Fruit fly (Drosophila melanogaster) whole organism, adult: ENCODE measurements around the gene Der-1.

Experiments used
- Clk ChIP-seq: fragments of 200-800 bp; sonication (Bioruptor generic); optimal IDR thresholded peaks from 2 replicates; lab custom pipeline; 2017; ENCODE audit warnings: missing biosample characterization, missing genetic modification characterization
- kay ChIP-seq: fragments of 200-800 bp; sonication (Bioruptor generic); peaks from one replicate; lab custom pipeline; 2016; ENCODE audit warnings: missing biosample characterization, missing genetic modification characterization, borderline replicate concordance
- pad ChIP-seq: fragments of 200-800 bp; sonication (Bioruptor generic); optimal IDR thresholded peaks from 3 replicates; lab custom pipeline; 2017; ENCODE audit warnings: missing biosample characterization, missing genetic modification characterization, mild to moderate bottlenecking, moderate library complexity, missing genetic modification reagents

DNA sequence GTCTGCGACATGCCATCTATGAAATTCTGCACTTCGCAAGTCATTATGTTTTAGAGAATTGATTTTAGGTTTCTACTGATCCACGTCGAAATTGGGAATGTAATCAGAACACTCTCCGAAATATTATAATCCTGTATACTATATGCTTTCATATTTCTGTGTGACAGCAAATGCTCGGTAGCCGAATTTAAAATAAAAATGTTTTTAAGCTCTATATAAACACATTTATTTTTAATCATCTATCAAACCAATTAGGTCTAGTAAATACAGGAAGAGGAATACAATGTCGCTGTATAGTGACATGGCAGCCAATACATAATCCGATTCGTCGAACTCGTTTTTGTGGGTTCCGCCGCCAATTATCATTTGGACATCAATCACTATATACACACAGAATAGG lies 28.1 kb upstream of the Der-1 start, which contains the start of gene CG15357:
- TF ChIP-seq pad (GFP tag; lab: Kevin White, UChicago): no peak
- TF ChIP-seq Clk (GFP tag; lab: Kevin White, UChicago): no peak
- TF ChIP-seq kay (GFP tag; lab: Kevin White, UChicago): no peak
